Worm (Caenorhabditis elegans): ENCODE measurements around the gene unc-70.
A peak's percentile ranks its signal among the peaks of the same experiment; 100 is the strongest.

The unc-70 gene

DNA sequence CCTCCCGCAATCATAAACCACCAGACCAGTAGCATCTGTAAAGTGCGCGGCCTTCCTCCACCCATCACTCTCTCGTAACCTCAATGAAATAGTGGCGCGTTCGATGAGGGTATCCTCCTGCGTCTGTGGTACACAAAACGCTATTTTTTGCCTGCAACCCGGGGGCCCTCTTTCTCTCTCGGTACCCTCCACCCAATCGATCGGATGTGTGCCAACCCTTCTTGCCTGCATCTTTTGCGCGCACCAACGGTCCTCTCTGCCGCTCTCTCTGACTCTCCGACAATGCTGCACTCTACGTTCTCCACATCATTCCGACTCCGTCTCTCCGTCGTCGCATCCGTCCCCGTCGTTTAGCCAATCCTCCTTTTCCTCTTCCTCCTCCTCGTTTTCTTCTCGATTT lies 1.6 kb upstream of the unc-70 start:
- no peak for TF ChIP-seq dao-5 (tag; optimal IDR thresholded peaks at IDR 0.05)
- TF ChIP-seq W03F9.2 (tag; optimal IDR thresholded peaks at IDR 0.05) = no peak
- TF ChIP-seq him-1 (tag; optimal IDR thresholded peaks at IDR 0.05) = peak; percentile 70

DNA sequence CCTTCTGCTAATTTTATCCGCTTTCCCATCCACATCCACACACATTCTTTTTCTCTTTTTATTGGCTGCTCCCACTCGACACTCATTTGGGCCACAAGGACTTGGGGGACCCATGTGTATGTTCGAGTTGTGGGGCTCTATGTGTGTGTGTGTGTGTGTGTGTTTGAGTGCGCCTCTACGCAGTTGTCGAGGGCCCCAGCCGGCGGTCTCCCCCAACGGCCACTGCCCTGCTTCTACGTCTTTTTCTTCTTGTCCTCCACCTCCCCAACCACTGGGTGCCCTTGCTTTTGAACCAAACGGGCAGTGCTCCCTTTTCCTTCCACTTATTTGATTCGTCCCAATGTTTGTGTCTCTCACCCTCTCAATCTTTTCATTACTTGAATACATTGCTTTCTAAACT lies 515 bp upstream of the unc-70 start:
- TF ChIP-seq dao-5 (tag; optimal IDR thresholded peaks at IDR 0.05) (no peak), W03F9.2 (tag; optimal IDR thresholded peaks at IDR 0.05) (no peak), him-1 (tag; optimal IDR thresholded peaks at IDR 0.05) (peak; percentile 44)

DNA sequence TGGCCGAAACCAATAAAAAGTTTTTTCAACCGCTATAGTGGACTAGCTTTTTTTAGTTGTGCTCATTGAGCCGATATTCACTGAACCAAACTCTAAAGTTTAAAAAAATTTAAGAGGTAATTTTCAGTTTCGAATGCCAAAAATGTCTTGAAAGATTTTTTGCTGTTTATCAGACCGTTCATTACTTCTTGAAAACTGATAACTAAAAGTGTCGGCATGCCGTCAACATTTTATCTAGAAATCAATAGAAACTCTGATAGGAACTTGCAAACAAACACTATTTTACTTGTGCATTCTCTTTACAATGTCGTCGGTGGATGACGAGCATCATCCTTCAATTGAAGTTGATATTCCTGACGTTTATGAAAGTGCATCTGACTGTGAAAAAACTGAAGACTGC lies 597 bp downstream of the unc-70 start:
- TF ChIP-seq W03F9.2 (tag; optimal IDR thresholded peaks at IDR 0.05) = no peak

DNA sequence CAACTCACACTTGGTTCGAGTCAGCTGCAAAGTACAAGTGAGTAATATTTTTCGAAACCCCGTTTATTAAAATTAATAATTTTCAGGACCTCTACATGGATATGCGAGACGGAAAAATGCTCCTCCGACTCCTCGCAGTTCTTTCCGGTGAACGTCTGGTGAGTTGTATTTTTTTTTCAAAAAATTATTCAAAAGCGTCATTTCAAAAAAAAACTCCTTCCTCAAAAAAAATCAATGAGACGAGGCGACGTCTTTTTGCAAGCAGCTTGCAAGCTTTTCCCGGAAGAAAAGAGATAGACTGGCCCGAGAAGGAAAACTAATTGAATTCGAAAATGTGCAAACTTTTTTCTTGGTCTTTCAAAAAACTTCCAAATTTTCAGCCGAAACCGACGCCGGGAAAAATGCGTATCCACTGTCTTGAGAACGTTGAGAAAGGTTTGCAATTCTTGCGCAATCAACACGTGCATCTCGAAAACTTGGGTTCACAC lies 1.4 kb downstream of the unc-70 start:
- TF ChIP-seq dao-5 (tag; optimal IDR thresholded peaks at IDR 0.05) = no peak
- no peak for TF ChIP-seq him-1 (tag; optimal IDR thresholded peaks at IDR 0.05)
- no peak for TF ChIP-seq W03F9.2 (tag; optimal IDR thresholded peaks at IDR 0.05)

ce11 chrV:6885070-6885469 lies 3.9 kb downstream of the unc-70 start:
- no peak for TF ChIP-seq W03F9.2 (tag; optimal IDR thresholded peaks at IDR 0.05)
- no peak for TF ChIP-seq dao-5 (tag; optimal IDR thresholded peaks at IDR 0.05)
- TF ChIP-seq him-1 (tag; optimal IDR thresholded peaks at IDR 0.05) = no peak

DNA sequence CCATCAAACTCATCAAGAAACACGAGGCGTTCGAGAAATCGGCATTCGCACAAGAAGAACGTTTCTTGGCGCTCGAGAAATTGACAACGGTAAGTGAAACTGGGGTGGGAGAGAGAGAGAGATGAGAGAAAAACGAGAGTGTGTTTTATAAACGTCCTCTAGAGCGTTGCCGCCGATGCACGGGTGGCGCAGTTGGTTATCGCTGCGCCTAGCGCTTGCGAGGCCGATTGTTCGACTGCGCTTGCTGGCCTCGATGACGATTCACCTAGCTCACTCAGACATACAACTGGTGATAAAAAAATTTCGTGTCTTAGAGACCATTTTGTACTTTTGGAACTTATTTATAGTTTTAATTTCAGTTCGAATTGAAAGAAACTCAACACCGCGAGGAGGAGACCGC lies 7.7 kb downstream of the unc-70 start:
- TF ChIP-seq him-1 (tag; optimal IDR thresholded peaks at IDR 0.05) (peak; percentile 84), W03F9.2 (tag; optimal IDR thresholded peaks at IDR 0.05) (no peak), dao-5 (tag; optimal IDR thresholded peaks at IDR 0.05) (peak; percentile 86)

DNA sequence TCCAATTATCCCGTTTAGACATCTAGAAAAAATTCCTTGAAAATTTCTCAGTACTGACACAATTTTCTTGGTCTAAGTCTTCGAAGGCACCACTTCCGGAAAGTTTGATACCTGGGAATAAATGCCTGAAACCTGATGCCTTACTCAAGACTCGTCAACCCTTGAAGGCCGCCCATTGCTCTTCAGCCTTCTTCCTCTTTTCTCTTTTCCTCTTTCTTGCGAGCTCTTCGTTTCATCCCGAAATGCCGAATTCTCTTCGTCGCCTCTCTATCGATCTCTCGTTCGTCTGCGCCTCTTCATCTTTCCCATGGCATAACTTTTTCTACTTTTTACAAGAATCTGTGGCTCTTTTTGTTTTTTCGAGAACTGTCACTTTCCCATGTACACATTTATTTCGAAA lies 12.5 kb downstream of the unc-70 start:
- TF ChIP-seq dao-5 (tag; optimal IDR thresholded peaks at IDR 0.05) (no peak), him-1 (tag; optimal IDR thresholded peaks at IDR 0.05) (peak; percentile 33), W03F9.2 (tag; optimal IDR thresholded peaks at IDR 0.05) (no peak)

ce11 chrV:6894778-6895177 lies 13.6 kb downstream of the unc-70 start, which contains the start of gene K11C4.2:
K11C4.2 (plus strand) TSS chrV:6895078.
- TF ChIP-seq him-1 (tag; optimal IDR thresholded peaks at IDR 0.05) (no peak), W03F9.2 (tag; optimal IDR thresholded peaks at IDR 0.05) (no peak), dao-5 (tag; optimal IDR thresholded peaks at IDR 0.05) (no peak)

DNA sequence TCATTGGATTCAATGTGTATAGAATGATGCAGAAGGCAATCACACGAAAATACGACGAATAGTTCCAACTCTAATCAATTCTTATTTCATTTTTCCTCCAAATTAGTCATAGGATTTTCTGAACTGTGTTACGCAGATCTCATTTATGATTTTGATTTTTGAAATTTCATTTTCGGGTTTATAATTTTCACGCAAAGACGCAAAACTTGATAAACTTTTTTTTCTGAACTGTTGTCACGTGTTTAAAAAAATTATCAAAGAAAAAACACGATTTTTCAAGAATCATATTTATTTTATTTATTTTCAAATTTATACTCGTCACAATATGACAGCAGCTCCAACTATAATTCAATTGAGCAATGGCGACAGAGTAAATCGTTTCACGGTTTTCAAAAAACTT lies 15.6 kb downstream of the unc-70 start, which contains the start of gene K11C4.1:
K11C4.1 (plus strand) TSS at position 301 of the 400 bp plus-strand sequence.
- TF ChIP-seq W03F9.2 (tag; optimal IDR thresholded peaks at IDR 0.05) = no peak
- TF ChIP-seq dao-5 (tag; optimal IDR thresholded peaks at IDR 0.05) = no peak
- TF ChIP-seq him-1 (tag; optimal IDR thresholded peaks at IDR 0.05) = no peak

ce11 chrV:6900173-6900638 lies 19.1 kb downstream of the unc-70 start, which contains the start of gene odc-1:
odc-1 (minus strand) TSS chrV:6900223.
- TF ChIP-seq him-1 (tag; optimal IDR thresholded peaks at IDR 0.05) (no peak), W03F9.2 (tag; optimal IDR thresholded peaks at IDR 0.05) (no peak), dao-5 (tag; optimal IDR thresholded peaks at IDR 0.05) (no peak)

DNA sequence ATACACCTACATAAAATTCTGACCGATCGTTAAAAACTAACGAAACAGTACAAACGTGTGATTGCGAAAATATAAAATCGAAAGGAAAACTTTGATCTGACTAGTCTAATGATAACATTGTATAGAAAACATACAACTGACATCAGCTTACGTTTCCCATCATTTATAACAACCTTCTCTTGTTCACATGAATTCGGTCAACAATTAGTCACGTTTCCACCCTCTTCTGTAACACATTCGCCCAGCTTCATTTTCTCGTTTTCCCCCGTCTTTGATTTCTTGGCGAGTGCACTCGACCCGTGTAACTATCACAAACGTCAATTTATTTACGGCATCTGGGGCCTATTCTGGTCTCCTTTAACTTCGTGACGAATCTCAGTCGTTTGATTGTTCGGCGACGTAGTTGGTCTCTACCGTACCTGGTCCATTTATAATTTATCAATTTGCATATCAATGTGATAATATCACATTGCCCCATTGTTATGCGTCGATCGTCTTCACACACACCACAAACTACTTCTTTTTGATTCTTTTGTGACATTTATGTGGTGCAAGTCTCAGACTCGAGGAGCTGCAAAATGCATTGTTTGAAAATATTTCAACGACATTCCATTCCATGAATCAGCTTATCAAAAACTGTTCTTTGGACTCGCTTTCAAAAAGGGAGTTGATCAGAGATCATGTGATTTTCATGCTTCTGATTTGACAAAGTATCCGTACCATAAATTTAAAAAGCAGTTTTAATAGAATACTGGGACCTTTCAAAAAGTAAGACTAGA lies 19.9 kb downstream of the unc-70 start:
- TF ChIP-seq W03F9.2 (tag; optimal IDR thresholded peaks at IDR 0.05) = no peak
- TF ChIP-seq dao-5 (tag; optimal IDR thresholded peaks at IDR 0.05) = no peak
- no peak for TF ChIP-seq him-1 (tag; optimal IDR thresholded peaks at IDR 0.05)

ce11 chrV:6901943-6902549 lies 20.9 kb downstream of the unc-70 start:
- TF ChIP-seq W03F9.2 (tag; optimal IDR thresholded peaks at IDR 0.05) = no peak

ce11 chrV:6906435-6906834 lies 25.3 kb downstream of the unc-70 start:
- TF ChIP-seq him-1 (tag; optimal IDR thresholded peaks at IDR 0.05) = no peak
- TF ChIP-seq W03F9.2 (tag; optimal IDR thresholded peaks at IDR 0.05) = no peak
- no peak for TF ChIP-seq dao-5 (tag; optimal IDR thresholded peaks at IDR 0.05)

DNA sequence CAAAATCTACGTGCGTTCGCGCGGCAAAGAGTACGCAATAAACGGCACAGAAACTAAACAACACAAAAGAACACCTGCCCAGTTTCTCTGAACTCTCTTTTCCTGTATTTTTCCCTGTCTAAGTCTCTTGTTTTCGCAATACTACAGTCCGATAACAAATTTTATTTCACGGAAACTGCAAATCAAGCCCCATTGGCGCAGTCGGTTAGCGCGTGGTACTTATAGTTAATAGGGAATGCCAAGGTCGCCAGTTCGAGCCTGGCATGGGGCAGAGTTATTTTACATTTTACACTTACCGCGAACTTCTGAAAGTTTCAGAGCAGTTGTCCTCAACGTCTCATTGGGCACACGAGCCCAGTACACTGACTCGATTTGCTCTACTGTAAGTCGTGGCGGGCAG lies 36.1 kb downstream of the unc-70 start:
- TF ChIP-seq W03F9.2 (tag; optimal IDR thresholded peaks at IDR 0.05) (no peak), dao-5 (tag; optimal IDR thresholded peaks at IDR 0.05) (no peak), him-1 (tag; optimal IDR thresholded peaks at IDR 0.05) (no peak)
